Fruit fly (Drosophila melanogaster) whole organism, embryonic: ENCODE measurements around the gene Iyd.

Experiments
- Blimp-1 ChIP-seq: fragments of 200-800 bp; sonication (Bioruptor generic); optimal IDR thresholded peaks from 3 replicates; lab custom pipeline; 2018; ENCODE audit warnings: missing biosample characterization, missing genetic modification characterization, mild to moderate bottlenecking, moderate library complexity, missing genetic modification reagents
- C15 ChIP-seq: fragments of 200-800 bp; sonication (Bioruptor generic); IDR thresholded peaks from 3 replicates; pipeline ENCODE4 v1.3.6; 2022; ENCODE audit warnings: missing biosample characterization, missing genetic modification characterization
- CG10147 ChIP-seq: fragments of 200-800 bp; sonication (Bioruptor generic); optimal IDR thresholded peaks from 2 replicates; lab custom pipeline; 2019; ENCODE audit warnings: missing biosample characterization, mild to moderate bottlenecking, missing genetic modification characterization, moderate library complexity
- CG10366 ChIP-seq: fragments of 200-800 bp; sonication (Bioruptor generic); IDR thresholded peaks from 2 replicates; pipeline ENCODE4 v1.3.6; 2022; ENCODE audit warnings: missing biosample characterization, missing genetic modification characterization
- CG10565 ChIP-seq: fragments of 200-800 bp; sonication (Bioruptor generic); optimal IDR thresholded peaks from 3 replicates; lab custom pipeline; 2016; ENCODE audit warnings: missing biosample characterization, mild to moderate bottlenecking, missing genetic modification characterization
- CG12391 ChIP-seq: fragments of 200-800 bp; sonication (Bioruptor generic); optimal IDR thresholded peaks from 3 replicates; lab custom pipeline; 2018; ENCODE audit warnings: missing biosample characterization, mild to moderate bottlenecking, missing genetic modification characterization, moderate library complexity
- CG13296 ChIP-seq: fragments of 200-800 bp; sonication (Bioruptor generic); optimal IDR thresholded peaks from 3 replicates; lab custom pipeline; 2018; ENCODE audit warnings: missing biosample characterization, mild to moderate bottlenecking, missing genetic modification characterization
- CG14710 ChIP-seq: fragments of 200-800 bp; sonication (Bioruptor generic); optimal IDR thresholded peaks from 3 replicates; lab custom pipeline; 2019; ENCODE audit warnings: missing biosample characterization, mild to moderate bottlenecking, missing genetic modification characterization, moderate library complexity
- CG14860 ChIP-seq: fragments of 200-800 bp; sonication (Bioruptor generic); IDR thresholded peaks from 3 replicates; pipeline ENCODE4 v1.3.6; 2022; ENCODE audit warnings: missing biosample characterization, missing genetic modification characterization; ENCODE audit not compliant: partially characterized antibody
- CG15011 ChIP-seq: fragments of 200-800 bp; sonication (Bioruptor generic); optimal IDR thresholded peaks from 3 replicates; lab custom pipeline; 2018; ENCODE audit warnings: missing biosample characterization, mild to moderate bottlenecking, missing genetic modification characterization
- CG15269 ChIP-seq: fragments of 200-800 bp; sonication (Bioruptor generic); optimal IDR thresholded peaks from 2 replicates; lab custom pipeline; 2018; ENCODE audit warnings: missing biosample characterization, mild to moderate bottlenecking, missing genetic modification characterization, moderate library complexity
- CG15514 ChIP-seq: fragments of 200-800 bp; sonication (Bioruptor generic); optimal IDR thresholded peaks from 3 replicates; lab custom pipeline; 2017; ENCODE audit warnings: missing biosample characterization, missing genetic modification characterization, mild to moderate bottlenecking, moderate library complexity, missing genetic modification reagents
- CG17829 ChIP-seq: fragments of 200-800 bp; optimal IDR thresholded peaks from 2 replicates; lab custom pipeline; 2019; ENCODE audit warnings: missing biosample characterization, mild to moderate bottlenecking, missing genetic modification characterization, moderate library complexity
- CG2129 ChIP-seq: fragments of 200-800 bp; sonication (Bioruptor generic); IDR thresholded peaks from 2 replicates; pipeline ENCODE4 v1.3.6; 2022; ENCODE audit warnings: missing biosample characterization, missing genetic modification characterization; ENCODE audit not compliant: partially characterized antibody
- CG2202 ChIP-seq: fragments of 200-800 bp; sonication (Bioruptor generic); optimal IDR thresholded peaks from 2 replicates; lab custom pipeline; 2018; ENCODE audit warnings: missing biosample characterization, mild to moderate bottlenecking, missing genetic modification characterization
- CG31441 ChIP-seq: fragments of 200-800 bp; sonication (Bioruptor generic); IDR thresholded peaks from 2 replicates; pipeline ENCODE4 v1.3.6; 2022; ENCODE audit warnings: missing biosample characterization, missing genetic modification characterization
- CG32772 ChIP-seq: fragments of 200-800 bp; sonication (Bioruptor generic); IDR thresholded peaks from 2 replicates; pipeline ENCODE4 v1.3.6; 2022; ENCODE audit warnings: missing biosample characterization, missing genetic modification characterization
- CG3726 ChIP-seq: fragments of 200-800 bp; sonication (Bioruptor generic); IDR thresholded peaks from 3 replicates; pipeline ENCODE4, ENCODE4 v1.3.6; 2022; ENCODE audit warnings: missing biosample characterization, missing genetic modification characterization
- CG4404 ChIP-seq: fragments of 200-800 bp; sonication (Bioruptor generic); IDR thresholded peaks from 2 replicates; pipeline ENCODE4 v1.3.6; 2022; ENCODE audit warnings: missing biosample characterization, missing genetic modification characterization
- CG5953 ChIP-seq: fragments of 200-800 bp; sonication (Bioruptor generic); IDR thresholded peaks from 2 replicates; pipeline ENCODE4 v1.3.6; 2022; ENCODE audit warnings: missing biosample characterization, missing genetic modification characterization
- CG6654 ChIP-seq: fragments of 200-800 bp; sonication (Bioruptor generic); optimal IDR thresholded peaks from 2 replicates; lab custom pipeline; 2017; ENCODE audit warnings: missing biosample characterization, mild to moderate bottlenecking, missing genetic modification characterization
- CG6689 ChIP-seq: fragments of 200-800 bp; sonication (Bioruptor generic); IDR thresholded peaks from 2 replicates; pipeline ENCODE4 v1.3.6; 2022; ENCODE audit warnings: missing biosample characterization, missing genetic modification characterization
- CG7928 ChIP-seq: fragments of 200-800 bp; sonication (Bioruptor generic); optimal IDR thresholded peaks from 2 replicates; lab custom pipeline; 2017; ENCODE audit warnings: missing biosample characterization, mild to moderate bottlenecking, missing genetic modification characterization
- CG7987 ChIP-seq: fragments of 200-800 bp; sonication (Bioruptor generic); optimal IDR thresholded peaks from 2 replicates; lab custom pipeline; 2018; ENCODE audit warnings: missing biosample characterization, mild to moderate bottlenecking, missing genetic modification characterization, moderate library complexity
- CG8388 ChIP-seq: fragments of 200-800 bp; sonication (Bioruptor generic); optimal IDR thresholded peaks from 2 replicates; lab custom pipeline; 2019; ENCODE audit warnings: missing biosample characterization, mild to moderate bottlenecking, missing genetic modification characterization, moderate library complexity
- CG9437 ChIP-seq: fragments of 200-800 bp; sonication (Bioruptor generic); optimal IDR thresholded peaks from 2 replicates; lab custom pipeline; 2018; ENCODE audit warnings: missing biosample characterization, mild to moderate bottlenecking, missing genetic modification characterization
- CoRest ChIP-seq: fragments of 200-800 bp; sonication (Bioruptor generic); optimal IDR thresholded peaks from 3 replicates; lab custom pipeline; 2018; ENCODE audit warnings: missing biosample characterization, mild to moderate bottlenecking, missing genetic modification characterization, moderate library complexity
- Dbx ChIP-seq: fragments of 200-800 bp; sonication (Bioruptor generic); IDR thresholded peaks from 3 replicates; pipeline ENCODE4 v1.3.6; 2022; ENCODE audit warnings: missing biosample characterization, missing genetic modification characterization
- Dip3 ChIP-seq: fragments of 200-800 bp; sonication (Bioruptor generic); optimal IDR thresholded peaks from 3 replicates; lab custom pipeline; 2016; ENCODE audit warnings: missing biosample characterization, missing genetic modification characterization
- ERR ChIP-seq: fragments of 200-800 bp; sonication (Bioruptor generic); optimal IDR thresholded peaks from 2 replicates; lab custom pipeline; 2016; ENCODE audit warnings: missing biosample characterization, missing genetic modification characterization
- Ets65A ChIP-seq: fragments of 200-800 bp; sonication (Bioruptor generic); peaks from one replicate; lab custom pipeline; 2016; ENCODE audit warnings: missing biosample characterization, missing genetic modification characterization
- Fer3 ChIP-seq: fragments of 200-800 bp; sonication (Bioruptor generic); optimal IDR thresholded peaks from 2 replicates; lab custom pipeline; 2018; ENCODE audit warnings: missing biosample characterization, mild to moderate bottlenecking, missing genetic modification characterization, moderate library complexity
- Hr78 ChIP-seq, 2 experiments: fragments of 200-800 bp in 1 of 2; fragments of >200 bp in 1 of 2; sonication (Bioruptor generic) in 1 of 2; optimal IDR thresholded peaks; 2 replicates each; lab custom pipeline; 2017 to 2019; ENCODE audit warnings: missing biosample characterization in 2 of 2, missing genetic modification characterization in 2 of 2, mild to moderate bottlenecking in 1 of 2, moderate library complexity in 1 of 2
- MBD-R2 ChIP-seq: fragments of 200-800 bp; sonication (Bioruptor generic); IDR thresholded peaks from 2 replicates; pipeline ENCODE4 v1.3.6; 2022; ENCODE audit warnings: missing biosample characterization, missing genetic modification characterization
- NC2β ChIP-seq: fragments of 200-800 bp; sonication (Bioruptor generic); optimal IDR thresholded peaks from 2 replicates; lab custom pipeline; 2016; ENCODE audit warnings: missing biosample characterization, missing genetic modification characterization
- NfI ChIP-seq: fragments of 200-800 bp; sonication (Bioruptor generic); optimal IDR thresholded peaks from 3 replicates; lab custom pipeline; 2018; ENCODE audit warnings: missing biosample characterization, mild to moderate bottlenecking, missing genetic modification characterization, moderate library complexity
- Spps ChIP-seq: fragments of 200-800 bp; sonication (Bioruptor generic); optimal IDR thresholded peaks from 2 replicates; lab custom pipeline; 2018; ENCODE audit warnings: missing biosample characterization, mild to moderate bottlenecking, missing genetic modification characterization
- bigmax ChIP-seq: fragments of 200-800 bp; sonication (Bioruptor generic); optimal IDR thresholded peaks from 2 replicates; lab custom pipeline; 2018; ENCODE audit warnings: missing biosample characterization, mild to moderate bottlenecking, missing genetic modification characterization
- croc ChIP-seq: fragments of 200-800 bp; sonication (Bioruptor generic); conservative IDR thresholded peaks from 3 replicates; pipeline ENCODE4 v1.3.6; 2022; ENCODE audit warnings: missing biosample characterization, missing genetic modification characterization
- danr ChIP-seq: fragments of 200-800 bp; sonication (Bioruptor generic); IDR thresholded peaks from 2 replicates; pipeline ENCODE4 v1.3.6; 2022; ENCODE audit warnings: missing biosample characterization, missing genetic modification characterization
- fd102C ChIP-seq: fragments of 200-800 bp; sonication (Bioruptor generic); optimal IDR thresholded peaks from 2 replicates; lab custom pipeline; 2018; ENCODE audit warnings: missing biosample characterization, mild to moderate bottlenecking, missing genetic modification characterization, moderate library complexity
- hth ChIP-seq: fragments of >200 bp; optimal IDR thresholded peaks from 2 replicates; lab custom pipeline; 2017; ENCODE audit warnings: inconsistent platforms
- jumu ChIP-seq: fragments of 200-800 bp; sonication (Bioruptor generic); optimal IDR thresholded peaks from 3 replicates; lab custom pipeline; 2016; ENCODE audit warnings: missing biosample characterization, missing genetic modification characterization
- onecut ChIP-seq: fragments of 200-800 bp; sonication (Bioruptor generic); IDR thresholded peaks from 2 replicates; pipeline ENCODE4 v1.3.6; 2022; ENCODE audit warnings: missing biosample characterization, missing genetic modification characterization
- p53 ChIP-seq: fragments of 200-800 bp; sonication (Bioruptor generic); optimal IDR thresholded peaks from 2 replicates; lab custom pipeline; 2016; ENCODE audit warnings: missing biosample characterization, missing genetic modification characterization
- tgo ChIP-seq: fragments of 200-800 bp; sonication (Bioruptor generic); IDR thresholded peaks from 3 replicates; pipeline ENCODE4 v1.3.6; 2022; ENCODE audit warnings: missing biosample characterization, missing genetic modification characterization
- unpg ChIP-seq: fragments of 200-800 bp; sonication (Bioruptor generic); optimal IDR thresholded peaks from 3 replicates; lab custom pipeline; 2018; ENCODE audit warnings: missing biosample characterization, mild to moderate bottlenecking, missing genetic modification characterization, moderate library complexity
- vnd ChIP-seq: fragments of 200-800 bp; sonication (Bioruptor generic); IDR thresholded peaks from 3 replicates; pipeline ENCODE4 v1.3.6; 2022; ENCODE audit warnings: missing biosample characterization, missing genetic modification characterization; ENCODE audit not compliant: partially characterized antibody
- wor ChIP-seq: fragments of 200-800 bp; sonication (Bioruptor generic); IDR thresholded peaks from 2 replicates; pipeline ENCODE4 v1.3.6; 2022; ENCODE audit warnings: missing biosample characterization, missing genetic modification characterization
- zf30C ChIP-seq: fragments of 200-800 bp; sonication (Bioruptor generic); optimal IDR thresholded peaks from 3 replicates; lab custom pipeline; 2018; ENCODE audit warnings: missing biosample characterization, mild to moderate bottlenecking, missing genetic modification characterization

Gene Iyd

dm6 chr3L:11093046-11093520 is 3.0 kb downstream of the Iyd start, which contains the start of gene JIL-1 (continued):
- TF ChIP-seq CG13296 (GFP tag; lab: Kevin White, UChicago) (peak; percentile 47), CG4404 (GFP tag; lab: Robert Waterston, UW) (peak; percentile 54; the same call in 1 of the 2 replicates), CoRest (tag; lab: Kevin White, UChicago) (peak; percentile 60), MBD-R2 (GFP tag; lab: Robert Waterston, UW) (peak; percentile 88), CG9437 (GFP tag; lab: Kevin White, UChicago) (peak; percentile 30), croc (GFP tag; lab: Robert Waterston, UW) (peak; percentile 54; the same call in 2 of the 3 replicates), CG14860 (GFP tag; lab: Robert Waterston, UW) (peak; percentile 86), C15 (GFP tag; lab: Robert Waterston, UW) (peak; percentile 71; the same call in 2 of the 3 replicates), Spps (tag; lab: Kevin White, UChicago) (no peak), CG15011 (GFP tag; lab: Kevin White, UChicago) (no peak), NC2β (GFP tag; lab: Kevin White, UChicago) (peak; percentile 52), Dbx (GFP tag; lab: Robert Waterston, UW) (peak; percentile 93), tgo (GFP tag; lab: Robert Waterston, UW) (peak; percentile 76), CG32772 (GFP tag; lab: Robert Waterston, UW) (peak; percentile 62), wor (GFP tag; lab: Robert Waterston, UW) (0 out of 2 replicates have a peak, but pooled peaks have one; percentile 11), ERR (GFP tag; lab: Kevin White, UChicago) (no peak), Fer3 (tag; lab: Kevin White, UChicago) (peak; percentile 54), zf30C (GFP tag; lab: Kevin White, UChicago) (no peak), vnd (GFP tag; lab: Robert Waterston, UW) (peak; percentile 77), CG31441 (GFP tag; lab: Robert Waterston, UW) (peak; percentile 47), CG7987 (GFP tag; lab: Kevin White, UChicago) (peak; percentile 2), CG17829 (tag; lab: Kevin White, UChicago) (peak; percentile 55), CG12391 (tag; lab: Kevin White, UChicago) (peak; percentile 71), CG14710 (tag; lab: Kevin White, UChicago) (peak; percentile 58), danr (GFP tag; lab: Robert Waterston, UW) (no peak), CG5953 (GFP tag; lab: Robert Waterston, UW) (peak; percentile 56), unpg (peak; percentile 30), CG7928 (GFP tag; lab: Kevin White, UChicago) (peak; percentile 89), CG10565 (GFP tag; lab: Kevin White, UChicago) (no peak), hth (lab: Kevin White, UChicago) (no peak), fd102C (no peak), jumu (GFP tag; lab: Kevin White, UChicago) (peak; percentile 35), CG3726 (no peak; the same call in 2 of the 3 replicates), NfI (GFP tag; lab: Kevin White, UChicago) (peak; percentile 72), bigmax (no peak), CG2202 (tag; lab: Kevin White, UChicago) (peak; percentile 34), CG15514 (GFP tag; lab: Kevin White, UChicago) (peak; percentile 53), Ets65A (peak; percentile 96), CG2129 (peak; percentile 78), CG10147 (GFP tag; lab: Kevin White, UChicago) (peak; percentile 53), Blimp-1 (peak; percentile 39), Dip3 (GFP tag; lab: Kevin White, UChicago) (peak; percentile 48), CG6654 (no peak), onecut (GFP tag; lab: Robert Waterston, UW) (peak; percentile 56), CG10366 (GFP tag; lab: Robert Waterston, UW) (peak; percentile 65), Hr78 (GFP tag; optimal IDR thresholded peaks at IDR 0.05; lab: Kevin White, UChicago) (no peak), CG6689 (GFP tag; lab: Robert Waterston, UW) (peak; percentile 31; the same call in 1 of the 2 replicates), CG15269 (tag; lab: Kevin White, UChicago) (peak; percentile 57), CG8388 (GFP tag; lab: Kevin White, UChicago) (peak; percentile 2), p53 (GFP tag; lab: Kevin White, UChicago) (no peak)
